Fruit fly (Drosophila melanogaster) whole organism, pupa: ENCODE measurements around the gene AnxB9.

ENCODE experiments used
- CG10348 ChIP-seq: fragments of 200-800 bp; sonication (Bioruptor generic); IDR thresholded peaks from 2 replicates; pipeline ENCODE4 v1.3.6; 2022; ENCODE audit warnings: missing biosample characterization, missing genetic modification characterization
- CG12605 ChIP-seq: fragments of 200-800 bp; sonication (Bioruptor generic); IDR thresholded peaks from 2 replicates; pipeline ENCODE4 v1.3.6; 2022; ENCODE audit warnings: missing biosample characterization, missing genetic modification characterization
- CG13204 ChIP-seq: fragments of 200-800 bp; sonication (Bioruptor generic); optimal IDR thresholded peaks from 2 replicates; lab custom pipeline; 2018; ENCODE audit warnings: missing biosample characterization, mild to moderate bottlenecking, missing genetic modification characterization, moderate library complexity
- CG14655 ChIP-seq: fragments of 200-800 bp; sonication (Bioruptor generic); optimal IDR thresholded peaks from 3 replicates; lab custom pipeline; 2017; ENCODE audit warnings: mild to moderate bottlenecking, missing biosample characterization, missing genetic modification reagents, missing genetic modification characterization
- CG15710 ChIP-seq: fragments of 200-800 bp; sonication (Bioruptor generic); optimal IDR thresholded peaks from 2 replicates; lab custom pipeline; 2018; ENCODE audit warnings: missing biosample characterization, mild to moderate bottlenecking, missing genetic modification characterization, moderate library complexity
- CG17806 ChIP-seq: fragments of 200-800 bp; sonication (Bioruptor generic); optimal IDR thresholded peaks from 2 replicates; lab custom pipeline; 2018; ENCODE audit warnings: missing biosample characterization, mild to moderate bottlenecking, missing genetic modification characterization, moderate library complexity
- CG32121 ChIP-seq: fragments of 200-800 bp; sonication (Bioruptor generic); IDR thresholded peaks from 2 replicates; pipeline ENCODE4 v1.3.6; 2022; ENCODE audit warnings: missing biosample characterization, missing genetic modification characterization
- CG34367 ChIP-seq: fragments of 200-800 bp; sonication (Bioruptor generic); optimal IDR thresholded peaks from 2 replicates; lab custom pipeline; 2018; ENCODE audit warnings: missing biosample characterization, mild to moderate bottlenecking, missing genetic modification characterization
- CG4496 ChIP-seq: fragments of 200-800 bp; sonication (Bioruptor generic); IDR thresholded peaks from 3 replicates; pipeline ENCODE4 v1.3.6; 2022; ENCODE audit warnings: missing biosample characterization, missing genetic modification characterization
- CG8159 ChIP-seq: fragments of 200-800 bp; sonication (Bioruptor generic); optimal IDR thresholded peaks from 3 replicates; lab custom pipeline; 2018; ENCODE audit warnings: missing biosample characterization, mild to moderate bottlenecking, missing genetic modification characterization, moderate library complexity
- CG8301 ChIP-seq: fragments of 200-800 bp; sonication (Bioruptor generic); optimal IDR thresholded peaks from 2 replicates; lab custom pipeline; 2018; ENCODE audit warnings: missing biosample characterization, mild to moderate bottlenecking, missing genetic modification characterization
- CG9948 ChIP-seq: fragments of 200-800 bp; sonication (Bioruptor generic); optimal IDR thresholded peaks from 2 replicates; lab custom pipeline; 2018; ENCODE audit warnings: missing biosample characterization, mild to moderate bottlenecking, missing genetic modification characterization, moderate library complexity
- D1 ChIP-seq: fragments of 200-800 bp; sonication (Bioruptor generic); optimal IDR thresholded peaks from 2 replicates; lab custom pipeline; 2018; ENCODE audit warnings: missing biosample characterization, mild to moderate bottlenecking, missing genetic modification characterization, moderate library complexity
- EcR ChIP-seq: fragments of 200-800 bp; sonication (Bioruptor generic); optimal IDR thresholded peaks from 3 replicates; lab custom pipeline; 2019; ENCODE audit warnings: missing biosample characterization, missing genetic modification characterization, mild to moderate bottlenecking, moderate library complexity, missing genetic modification reagents
- Ets98B ChIP-seq: fragments of 200-800 bp; sonication (Bioruptor generic); IDR thresholded peaks from 2 replicates; pipeline ENCODE4 v1.3.6; 2022; ENCODE audit warnings: missing biosample characterization, missing genetic modification characterization
- Pif1A ChIP-seq: fragments of 200-800 bp; sonication (Bioruptor generic); optimal IDR thresholded peaks from 3 replicates; lab custom pipeline; 2016; ENCODE audit warnings: missing biosample characterization, missing genetic modification characterization
- Pif1B ChIP-seq: fragments of 200-800 bp; sonication (Bioruptor generic); optimal IDR thresholded peaks from 3 replicates; lab custom pipeline; 2016; ENCODE audit warnings: missing biosample characterization, missing genetic modification characterization
- Snoo ChIP-seq: fragments of 200-800 bp; sonication (Bioruptor generic); optimal IDR thresholded peaks from 3 replicates; lab custom pipeline; 2017; ENCODE audit warnings: missing biosample characterization, mild to moderate bottlenecking, missing genetic modification characterization, inconsistent platforms
- fd96Ca ChIP-seq: fragments of 200-800 bp; sonication (Bioruptor generic); IDR thresholded peaks from 3 replicates; pipeline ENCODE4 v1.3.6; 2022; ENCODE audit warnings: missing biosample characterization, missing genetic modification characterization
- gl ChIP-seq: fragments of 200-800 bp; sonication (Bioruptor generic); optimal IDR thresholded peaks from 2 replicates; lab custom pipeline; 2018; ENCODE audit warnings: missing biosample characterization, mild to moderate bottlenecking, missing genetic modification characterization
- rn ChIP-seq: fragments of 200-800 bp; sonication (Bioruptor generic); IDR thresholded peaks from 2 replicates; pipeline ENCODE4 v1.3.6; 2022; ENCODE audit warnings: missing biosample characterization, missing genetic modification characterization

AnxB9 gene

dm6 chr3R:21023902-21024541 is 41.0 kb upstream of the AnxB9 start, which contains the start of gene peg:
TSS of gene peg (minus strand) at chr3R:21024163.
- TF ChIP-seq CG17806 (tag; lab: Kevin White, UChicago) (no peak), CG14655 (GFP tag; lab: Kevin White, UChicago) (peak; percentile 31), CG15710 (tag; lab: Kevin White, UChicago) (peak; percentile 29), CG8301 (no peak), CG9948 (tag; lab: Kevin White, UChicago) (no peak), CG4496 (peak; percentile 73; the same call in 2 of the 3 replicates), CG12605 (GFP tag; lab: Robert Waterston, UW) (peak; percentile 74), CG13204 (GFP tag; lab: Kevin White, UChicago) (no peak), Snoo (tag; lab: Kevin White, UChicago) (no peak), Pif1A (GFP tag; lab: Kevin White, UChicago) (peak; percentile 49), CG32121 (GFP tag; lab: Robert Waterston, UW) (peak; percentile 24; the same call in 1 of the 2 replicates), CG8159 (tag; lab: Kevin White, UChicago) (peak; percentile 23), EcR (GFP tag; lab: Kevin White, UChicago) (no peak), CG34367 (no peak), fd96Ca (GFP tag; lab: Robert Waterston, UW) (peak; percentile 62; the same call in 1 of the 3 replicates), D1 (tag; lab: Kevin White, UChicago) (no peak), CG10348 (GFP tag; lab: Robert Waterston, UW) (no peak), Pif1B (GFP tag; lab: Kevin White, UChicago) (peak; percentile 59), rn (GFP tag; lab: Robert Waterston, UW) (no peak), gl (tag; lab: Kevin White, UChicago) (no peak), Ets98B (peak; percentile 23; the same call in 1 of the 2 replicates)
- TF ChIP-seq, all 21 proteins: peak for 10

dm6 chr3R:21025508-21025907 is 39.5 kb upstream of the AnxB9 start:
- TF ChIP-seq CG32121 (GFP tag; lab: Robert Waterston, UW) (no peak), Snoo (tag; lab: Kevin White, UChicago) (no peak), CG10348 (GFP tag; lab: Robert Waterston, UW) (no peak), Pif1B (GFP tag; lab: Kevin White, UChicago) (no peak), EcR (GFP tag; lab: Kevin White, UChicago) (no peak), CG13204 (GFP tag; lab: Kevin White, UChicago) (no peak), CG14655 (GFP tag; lab: Kevin White, UChicago) (no peak), CG34367 (no peak), gl (tag; lab: Kevin White, UChicago) (no peak), CG15710 (tag; lab: Kevin White, UChicago) (no peak), CG9948 (tag; lab: Kevin White, UChicago) (no peak), Ets98B (no peak), CG12605 (GFP tag; lab: Robert Waterston, UW) (no peak)

dm6 chr3R:21042399-21042798 is 22.6 kb upstream of the AnxB9 start, which contains the start of gene Dhc93AB:
TSS of gene Dhc93AB (minus strand) at chr3R:21042499.
- TF ChIP-seq D1 (tag; lab: Kevin White, UChicago) (no peak), CG10348 (GFP tag; lab: Robert Waterston, UW) (no peak), CG14655 (GFP tag; lab: Kevin White, UChicago) (no peak), CG34367 (no peak), CG8159 (tag; lab: Kevin White, UChicago) (no peak), Pif1B (GFP tag; lab: Kevin White, UChicago) (no peak), CG8301 (no peak), CG13204 (GFP tag; lab: Kevin White, UChicago) (no peak), fd96Ca (GFP tag; lab: Robert Waterston, UW) (no peak), CG12605 (GFP tag; lab: Robert Waterston, UW) (no peak), Ets98B (no peak), Pif1A (GFP tag; lab: Kevin White, UChicago) (no peak), Snoo (tag; lab: Kevin White, UChicago) (no peak), rn (GFP tag; lab: Robert Waterston, UW) (no peak), CG32121 (GFP tag; lab: Robert Waterston, UW) (no peak), EcR (GFP tag; lab: Kevin White, UChicago) (no peak), CG4496 (no peak), CG9948 (tag; lab: Kevin White, UChicago) (no peak), CG15710 (tag; lab: Kevin White, UChicago) (no peak), gl (tag; lab: Kevin White, UChicago) (no peak)

- TF ChIP-seq EcR (GFP tag; lab: Kevin White, UChicago): no peak
- no peak for TF ChIP-seq CG9948 (tag; lab: Kevin White, UChicago)
- peak; percentile 100 for TF ChIP-seq CG12605 (GFP tag; lab: Robert Waterston, UW)
- TF ChIP-seq CG8159 (tag; lab: Kevin White, UChicago): no peak
- no peak for TF ChIP-seq CG32121 (GFP tag; lab: Robert Waterston, UW)
Measured at dm6 chr3R:21043549-21044118, 21.4 kb upstream of the AnxB9 start, which contains the start of gene CG12278. TSS of gene CG12278 (plus strand) at chr3R:21044068.

dm6 chr3R:21045742-21046141 is 19.3 kb upstream of the AnxB9 start, which contains the start of gene CG31189:
TSS of gene CG31189 (minus strand) at chr3R:21045842.
- TF ChIP-seq CG8159 (tag; lab: Kevin White, UChicago) (no peak), gl (tag; lab: Kevin White, UChicago) (no peak), Ets98B (no peak), CG14655 (GFP tag; lab: Kevin White, UChicago) (no peak), CG34367 (no peak), EcR (GFP tag; lab: Kevin White, UChicago) (no peak), Pif1B (GFP tag; lab: Kevin White, UChicago) (no peak), CG13204 (GFP tag; lab: Kevin White, UChicago) (no peak), CG12605 (GFP tag; lab: Robert Waterston, UW) (no peak), D1 (tag; lab: Kevin White, UChicago) (no peak), Pif1A (GFP tag; lab: Kevin White, UChicago) (no peak), rn (GFP tag; lab: Robert Waterston, UW) (no peak), Snoo (tag; lab: Kevin White, UChicago) (no peak), CG17806 (tag; lab: Kevin White, UChicago) (no peak)
